Worm (Caenorhabditis elegans) whole organism, L1 larva: Measurements from ENCODE around the gene lin-14.
A peak's percentile ranks its signal among the peaks of the same experiment; 100 is the strongest.

ENCODE experiments used
- C34B4.2 ChIP-seq: sonication (generic microtip); optimal IDR thresholded peaks from 2 replicates; lab custom pipeline; 2017; ENCODE audit warnings: mild to moderate bottlenecking, missing genetic modification characterization, missing compliant biosample characterization
- aha-1 ChIP-seq: fragments of 150-350 bp; optimal IDR thresholded peaks from 2 replicates; lab custom pipeline; 2014; ENCODE audit warnings: missing biosample characterization, missing genetic modification characterization
- ceh-8 ChIP-seq: fragments of 200-800 bp; sonication (Bioruptor generic); optimal IDR thresholded peaks from 2 replicates; lab custom pipeline; 2018; ENCODE audit warnings: mild to moderate bottlenecking, missing genetic modification characterization, moderate library complexity, missing compliant biosample characterization
- ceh-82 ChIP-seq, 3 experiments: fragments of 150-350 bp in 1 of 3; sonication (generic microtip) in 2 of 3; optimal IDR thresholded peaks; 2 replicates each; lab custom pipeline; 2014 to 2017; ENCODE audit warnings: missing biosample characterization in 3 of 3, missing genetic modification characterization in 3 of 3
- ceh-90 ChIP-seq: sonication (generic microtip); optimal IDR thresholded peaks from 2 replicates; lab custom pipeline; 2016; ENCODE audit warnings: missing genetic modification characterization, missing compliant biosample characterization
- dsc-1 ChIP-seq: sonication (generic microtip); optimal IDR thresholded peaks from 2 replicates; lab custom pipeline; 2016; ENCODE audit warnings: mild to moderate bottlenecking, missing genetic modification characterization, missing compliant biosample characterization
- efl-1 ChIP-seq, 4 experiments: fragments of 150-350 bp; optimal IDR thresholded peaks in 3 of 4; peaks in 1 of 4; 1 replicate in 1 of 4; 2 replicates in 3 of 4; lab custom pipeline; 2014; ENCODE audit warnings: missing biosample characterization in 2 of 4, missing genetic modification characterization in 2 of 4, missing genetic modification reagents in 2 of 4
- egl-13 ChIP-seq: sonication (generic microtip); optimal IDR thresholded peaks from 2 replicates; lab custom pipeline; 2016; ENCODE audit warnings: missing genotype, missing genetic modification reagents, missing genetic modification characterization, missing compliant biosample characterization
- egl-27 ChIP-seq, 2 experiments: fragments of 150-350 bp in 1 of 2; sonication (generic microtip); optimal IDR thresholded peaks; 3 replicates each; lab custom pipeline; 2017 to 2018; ENCODE audit warnings: missing biosample characterization in 2 of 2, missing genetic modification characterization in 2 of 2, missing genetic modification reagents in 2 of 2
- elt-3 ChIP-seq, 6 experiments: fragments of 150-350 bp in 1 of 6; sonication (generic microtip); optimal IDR thresholded peaks; 2 replicates each; lab custom pipeline; 2017 to 2018; ENCODE audit warnings: missing biosample characterization in 6 of 6, missing genetic modification characterization in 6 of 6, inconsistent platforms in 1 of 6
- ets-5 ChIP-seq: fragments of 200-800 bp; sonication (Bioruptor generic); IDR thresholded peaks from 2 replicates; pipeline ENCODE4 v1.3.6; 2022; ENCODE audit warnings: missing genetic modification characterization, missing compliant biosample characterization
- fkh-10 ChIP-seq: sonication (generic microtip); optimal IDR thresholded peaks from 2 replicates; lab custom pipeline; 2017; ENCODE audit warnings: missing biosample characterization, missing genetic modification reagents, missing genetic modification characterization
- fkh-4 ChIP-seq: sonication (generic microtip); optimal IDR thresholded peaks from 2 replicates; lab custom pipeline; 2016; ENCODE audit warnings: missing compliant biosample characterization, missing genetic modification characterization, borderline replicate concordance
- fkh-8 ChIP-seq: sonication (generic microtip); optimal IDR thresholded peaks from 2 replicates; lab custom pipeline; 2016; ENCODE audit warnings: mild to moderate bottlenecking, missing genetic modification characterization, missing compliant biosample characterization
- fos-1 ChIP-seq: fragments of 150-350 bp; optimal IDR thresholded peaks from 2 replicates; lab custom pipeline; 2014; ENCODE audit warnings: missing biosample characterization, missing genetic modification characterization
- hlh-17 ChIP-seq: fragments of 200-800 bp; sonication (Bioruptor generic); optimal IDR thresholded peaks from 2 replicates; lab custom pipeline; 2018; ENCODE audit warnings: missing genetic modification characterization, mild to moderate bottlenecking, missing compliant biosample characterization, moderate library complexity, borderline replicate concordance
- hlh-4 ChIP-seq: sonication (generic microtip); optimal IDR thresholded peaks from 2 replicates; lab custom pipeline; 2016; ENCODE audit warnings: mild to moderate bottlenecking, missing genetic modification characterization, missing compliant biosample characterization
- isw-1 ChIP-seq: fragments of 200-800 bp; sonication (Bioruptor generic); IDR thresholded peaks from 2 replicates; pipeline ENCODE4 v1.3.6; 2022; ENCODE audit warnings: missing genetic modification characterization, missing compliant biosample characterization
- lin-14 ChIP-seq: fragments of 200-800 bp; sonication (Bioruptor generic); optimal IDR thresholded peaks from 2 replicates; lab custom pipeline; 2018; ENCODE audit warnings: mild to moderate bottlenecking, missing genetic modification characterization, moderate library complexity, missing compliant biosample characterization
- lin-15B ChIP-seq: fragments of 150-350 bp; sonication (generic microtip); optimal IDR thresholded peaks from 3 replicates; lab custom pipeline; 2014; ENCODE audit warnings: missing biosample characterization, missing genetic modification characterization
- lir-3 ChIP-seq: sonication (generic microtip); optimal IDR thresholded peaks from 2 replicates; lab custom pipeline; 2016; ENCODE audit warnings: mild to moderate bottlenecking, missing genetic modification characterization, moderate library complexity, missing compliant biosample characterization; ENCODE audit not compliant: poor library complexity
- mab-9 ChIP-seq: fragments of 200-800 bp; sonication (Bioruptor generic); IDR thresholded peaks from 2 replicates; pipeline ENCODE4 v1.3.6; 2022; ENCODE audit warnings: missing genetic modification reagents, missing genetic modification characterization, missing compliant biosample characterization
- mef-2 ChIP-seq: fragments of 150-350 bp; optimal IDR thresholded peaks from 2 replicates; lab custom pipeline; 2014; ENCODE audit warnings: missing biosample characterization, missing genetic modification characterization
- nhr-11 ChIP-seq: fragments of 150-350 bp; optimal IDR thresholded peaks from 2 replicates; lab custom pipeline; 2014; ENCODE audit warnings: missing biosample characterization, missing genetic modification characterization
- nhr-12 ChIP-seq: sonication (generic microtip); optimal IDR thresholded peaks from 2 replicates; lab custom pipeline; 2017; ENCODE audit warnings: missing biosample characterization, missing genetic modification characterization
- nhr-20 ChIP-seq: sonication (generic microtip); optimal IDR thresholded peaks from 2 replicates; lab custom pipeline; 2016; ENCODE audit warnings: mild to moderate bottlenecking, missing genetic modification characterization, missing compliant biosample characterization
- nhr-28 ChIP-seq: fragments of 150-350 bp; optimal IDR thresholded peaks from 2 replicates; lab custom pipeline; 2014; ENCODE audit warnings: missing biosample characterization, missing genetic modification characterization
- pax-3 ChIP-seq: fragments of 200-800 bp; sonication (Bioruptor generic); optimal IDR thresholded peaks from 2 replicates; lab custom pipeline; 2018; ENCODE audit warnings: mild to moderate bottlenecking, missing genetic modification characterization, moderate library complexity, missing compliant biosample characterization
- pqm-1 ChIP-seq: sonication (generic microtip); optimal IDR thresholded peaks from 3 replicates; lab custom pipeline; 2017; ENCODE audit warnings: missing biosample characterization, missing genetic modification characterization
- rnt-1 ChIP-seq: sonication (generic microtip); optimal IDR thresholded peaks from 2 replicates; lab custom pipeline; 2016; ENCODE audit warnings: mild to moderate bottlenecking, missing genetic modification characterization, moderate library complexity, missing compliant biosample characterization
- snu-23 ChIP-seq: sonication (generic microtip); optimal IDR thresholded peaks from 2 replicates; lab custom pipeline; 2016; ENCODE audit warnings: missing genetic modification characterization, missing compliant biosample characterization
- sptf-1 ChIP-seq: fragments of 150-350 bp; optimal IDR thresholded peaks from 2 replicates; lab custom pipeline; 2014; ENCODE audit warnings: missing biosample characterization, missing genetic modification characterization
- sup-37 ChIP-seq: fragments of 200-800 bp; sonication (Bioruptor generic); optimal IDR thresholded peaks from 2 replicates; lab custom pipeline; 2018; ENCODE audit warnings: mild to moderate bottlenecking, missing genetic modification characterization, missing compliant biosample characterization
- unc-30 ChIP-seq: sonication (generic microtip); optimal IDR thresholded peaks from 2 replicates; lab custom pipeline; 2017; ENCODE audit warnings: missing biosample characterization, missing genetic modification characterization
- unc-62 ChIP-seq: fragments of 150-350 bp; optimal IDR thresholded peaks from 2 replicates; lab custom pipeline; 2014; ENCODE audit warnings: missing biosample characterization, missing genetic modification reagents, missing genetic modification characterization
- unc-86 ChIP-seq: sonication (generic microtip); optimal IDR thresholded peaks from 2 replicates; lab custom pipeline; 2016; ENCODE audit warnings: missing genetic modification characterization, missing compliant biosample characterization
- unc-98 ChIP-seq: fragments of 200-800 bp; sonication (Bioruptor generic); IDR thresholded peaks from 2 replicates; pipeline ENCODE4 v1.3.6; 2022; ENCODE audit warnings: missing genetic modification characterization, missing compliant biosample characterization
- vab-15 ChIP-seq: sonication (generic microtip); optimal IDR thresholded peaks from 2 replicates; lab custom pipeline; 2017; ENCODE audit warnings: missing genotype, mild to moderate bottlenecking, missing genetic modification characterization, missing compliant biosample characterization
- xbp-1 ChIP-seq: sonication (generic microtip); optimal IDR thresholded peaks from 2 replicates; lab custom pipeline; 2016; ENCODE audit warnings: missing genetic modification characterization, missing compliant biosample characterization
- zip-4 ChIP-seq: fragments of 200-800 bp; sonication (Bioruptor generic); optimal IDR thresholded peaks from 2 replicates; lab custom pipeline; 2018; ENCODE audit warnings: mild to moderate bottlenecking, missing genetic modification characterization, moderate library complexity, missing compliant biosample characterization
- ztf-11 ChIP-seq, 2 experiments: sonication (generic microtip); optimal IDR thresholded peaks; 2 replicates each; lab custom pipeline; 2016 to 2017; ENCODE audit warnings: missing genetic modification characterization in 2 of 2, missing biosample characterization in 1 of 2, missing compliant biosample characterization in 1 of 2

Gene lin-14

DNA sequence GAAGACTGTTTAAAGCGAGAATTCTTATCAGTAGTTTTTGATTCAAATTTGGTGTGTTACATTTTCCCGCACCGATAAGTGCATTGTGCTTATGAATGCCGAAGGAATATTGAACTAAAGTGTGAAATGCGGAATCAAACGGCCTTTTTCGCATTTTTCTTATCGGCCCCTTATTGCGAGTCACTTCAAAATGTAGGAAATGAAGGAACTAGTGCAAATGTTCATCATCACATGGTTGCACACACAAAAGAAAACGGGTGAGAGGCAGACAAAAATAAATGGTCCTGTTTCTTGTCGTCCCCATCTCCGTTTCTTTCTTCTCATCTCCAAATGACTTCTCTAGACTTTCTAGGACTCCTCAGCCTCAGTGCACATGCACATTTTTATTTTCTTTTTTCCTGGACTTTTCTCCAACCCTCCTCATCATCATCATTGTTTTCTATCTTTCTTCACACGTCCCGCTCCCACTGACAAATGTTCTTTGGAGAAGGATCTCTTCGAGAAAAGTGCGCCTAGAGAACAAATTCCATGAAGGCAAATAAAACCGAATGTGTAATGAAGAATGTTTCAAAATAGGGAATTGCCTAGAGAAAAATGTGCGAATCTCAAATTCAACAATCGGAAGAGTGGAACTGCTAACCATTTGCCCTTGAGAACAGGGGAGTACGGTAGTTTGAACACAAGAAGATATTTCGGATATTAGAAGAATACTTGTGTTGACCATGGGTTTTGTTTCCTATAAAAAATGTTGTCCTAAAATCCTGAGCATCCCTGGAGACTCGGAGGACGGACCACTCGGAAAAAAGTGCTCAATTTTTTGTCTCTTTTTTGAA lies 873 bp upstream of the lin-14 start (continued):
- TF ChIP-seq lir-3 (tag; lab: Kevin White, UChicago): no peak
- no peak for TF ChIP-seq egl-27 (tag; optimal IDR thresholded peaks at IDR 0.05; lab: Kevin White, UChicago)
- TF ChIP-seq fkh-10 (GFP tag; lab: Kevin White, UChicago): no peak
- TF ChIP-seq nhr-12 (tag; lab: Kevin White, UChicago): no peak
- TF ChIP-seq efl-1 (optimal IDR thresholded peaks at IDR 0.05; lab: Kevin White, UChicago): no peak
- TF ChIP-seq efl-1 (GFP tag; optimal IDR thresholded peaks at IDR 0.05 in 1 of 2; lab: Kevin White, UChicago): no peak
- no peak for TF ChIP-seq nhr-28 (tag; lab: Kevin White, UChicago)
- no peak for TF ChIP-seq fkh-4 (tag; lab: Kevin White, UChicago)
- no peak for TF ChIP-seq unc-30 (tag; lab: Kevin White, UChicago)
- no peak for TF ChIP-seq ceh-8 (GFP tag; lab: Kevin White, UChicago)
- TF ChIP-seq mef-2 (tag; lab: Kevin White, UChicago): no peak
- no peak for TF ChIP-seq fkh-8 (tag; lab: Kevin White, UChicago)
- no peak for TF ChIP-seq zip-4 (GFP tag; lab: Kevin White, UChicago)
- no peak for TF ChIP-seq sptf-1
- TF ChIP-seq aha-1 (tag; lab: Kevin White, UChicago): no peak
- peak; percentile 41 for TF ChIP-seq snu-23
- no peak for TF ChIP-seq pqm-1 (tag; lab: Kevin White, UChicago)
- TF ChIP-seq ets-5 (GFP tag; lab: Robert Waterston, UW): no peak
- TF ChIP-seq unc-86 (tag; lab: Kevin White, UChicago): no peak
- TF ChIP-seq isw-1 (GFP tag; lab: Robert Waterston, UW): no peak
- TF ChIP-seq unc-98: no peak
- no peak for TF ChIP-seq pax-3 (tag; lab: Kevin White, UChicago)
- TF ChIP-seq rnt-1 (tag; lab: Kevin White, UChicago): peak; percentile 62
- no peak for TF ChIP-seq ceh-90 (tag; lab: Kevin White, UChicago)
- no peak for TF ChIP-seq nhr-20 (tag; lab: Kevin White, UChicago)
- TF ChIP-seq elt-3 (tag; optimal IDR thresholded peaks at IDR 0.05; lab: Kevin White, UChicago): no peak
- no peak for TF ChIP-seq nhr-11 (tag; lab: Kevin White, UChicago)
- TF ChIP-seq ztf-11 (tag; optimal IDR thresholded peaks at IDR 0.05; lab: Kevin White, UChicago): no peak
- TF ChIP-seq mab-9 (GFP tag; lab: Robert Waterston, UW): 0 out of 2 replicates have a peak, but pooled peaks have one; percentile 29
- no peak for TF ChIP-seq egl-13
- TF ChIP-seq fos-1 (tag; lab: Kevin White, UChicago): no peak
- TF ChIP-seq ceh-82 (tag; optimal IDR thresholded peaks at IDR 0.05; lab: Kevin White, UChicago): peak in 1 of 3 experiments; percentile 1
- no peak for TF ChIP-seq hlh-17 (GFP tag; lab: Kevin White, UChicago)
- TF ChIP-seq xbp-1: no peak
- no peak for TF ChIP-seq C34B4.2
- TF ChIP-seq sup-37 (GFP tag; lab: Kevin White, UChicago): no peak
- TF ChIP-seq lin-15B (tag; lab: Kevin White, UChicago): no peak
- TF ChIP-seq dsc-1 (tag; lab: Kevin White, UChicago): peak; percentile 63
- peak; percentile 88 for TF ChIP-seq lin-14 (GFP tag; lab: Kevin White, UChicago)
- TF ChIP-seq vab-15 (tag; lab: Kevin White, UChicago): no peak
- TF ChIP-seq unc-62: no peak
- TF ChIP-seq hlh-4 (tag; lab: Kevin White, UChicago): no peak
